Worm (Caenorhabditis elegans) whole organism, midembryonic: Measurements from ENCODE around the gene C05C10.7.

Experiments used
- T22C8.4 ChIP-seq: fragments of 200-800 bp; sonication (Bioruptor generic); IDR thresholded peaks from 2 replicates; pipeline ENCODE4 v1.3.6; 2022; ENCODE audit warnings: missing genetic modification characterization, missing compliant biosample characterization
- cog-1 ChIP-seq: sonication (generic microtip); optimal IDR thresholded peaks from 2 replicates; lab custom pipeline; 2016; ENCODE audit warnings: missing genetic modification characterization, missing compliant biosample characterization

DNA sequence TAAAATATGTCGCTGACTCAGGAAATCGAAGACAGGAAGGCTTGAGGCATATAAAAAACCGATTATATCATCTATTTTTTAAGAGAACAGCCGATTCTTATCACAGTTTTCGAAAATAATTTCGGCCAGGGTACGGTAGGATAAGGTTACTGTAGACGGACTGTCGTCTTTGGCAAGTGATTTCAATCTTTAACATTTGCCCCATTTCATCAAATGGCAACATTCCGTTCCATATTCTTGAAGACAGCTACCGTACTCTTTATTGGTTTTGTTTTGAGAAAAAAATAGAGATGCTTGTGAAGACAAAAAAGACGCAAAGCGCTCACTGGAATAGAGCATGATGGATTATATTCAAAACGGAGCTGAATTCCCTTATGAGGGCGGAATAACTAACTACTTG is 40.0 kb downstream of the C05C10.7 start:
- no peak for TF ChIP-seq T22C8.4 (GFP tag; lab: Robert Waterston, UW)
- no peak for TF ChIP-seq cog-1 (tag; lab: Kevin White, UChicago)
